Fruit fly (Drosophila melanogaster): ENCODE results near the gene Cph.

- no peak for TF ChIP-seq toe (GFP tag; optimal IDR thresholded peaks at IDR 0.05)
- TF ChIP-seq Crg-1 (GFP tag; optimal IDR thresholded peaks at IDR 0.05): no peak
- no peak for TF ChIP-seq tj (GFP tag; optimal IDR thresholded peaks at IDR 0.05)
- TF ChIP-seq kay (GFP tag; ENCODE audit: borderline replicate concordance): no peak
- no peak for TF ChIP-seq CG11617 (GFP tag; optimal IDR thresholded peaks at IDR 0.05)
- no peak for TF ChIP-seq CG33017 (tag; optimal IDR thresholded peaks at IDR 0.05)
Measured at dm6 chrX:7228599-7228998, 91.1 kb downstream of the Cph start.
